Worm (Caenorhabditis elegans) whole organism, late embryonic: Measurements from ENCODE around the gene pcp-1.

Experiments
- C08G9.2 ChIP-seq: sonication (generic microtip); optimal IDR thresholded peaks from 2 replicates; lab custom pipeline; 2016; ENCODE audit warnings: mild to moderate bottlenecking, missing genetic modification characterization, moderate library complexity, missing compliant biosample characterization
- C38D4.7 ChIP-seq: fragments of 200-800 bp; sonication (Bioruptor generic); optimal IDR thresholded peaks from 2 replicates; lab custom pipeline; 2018; ENCODE audit warnings: mild to moderate bottlenecking, missing genetic modification characterization, moderate library complexity, missing compliant biosample characterization
- F13H6.1 ChIP-seq: sonication (generic microtip); optimal IDR thresholded peaks from 2 replicates; lab custom pipeline; 2016; ENCODE audit warnings: missing genetic modification characterization, missing compliant biosample characterization
- T23F11.4 ChIP-seq: fragments of 200-800 bp; sonication (Bioruptor generic); optimal IDR thresholded peaks from 2 replicates; lab custom pipeline; 2018; ENCODE audit warnings: mild to moderate bottlenecking, missing genetic modification characterization, missing compliant biosample characterization
- Y22D7AL.16 ChIP-seq: sonication (generic microtip); optimal IDR thresholded peaks from 2 replicates; lab custom pipeline; 2016; ENCODE audit warnings: missing genetic modification characterization, missing compliant biosample characterization
- ahr-1 ChIP-seq: sonication (generic microtip); optimal IDR thresholded peaks from 2 replicates; lab custom pipeline; 2016; ENCODE audit warnings: missing genetic modification characterization, missing compliant biosample characterization
- ceh-18 ChIP-seq: sonication (generic microtip); optimal IDR thresholded peaks from 2 replicates; lab custom pipeline; 2016; ENCODE audit warnings: missing genetic modification characterization, missing compliant biosample characterization
- ceh-30 ChIP-seq: fragments of 150-350 bp; optimal IDR thresholded peaks from 2 replicates; lab custom pipeline; 2014; ENCODE audit warnings: missing biosample characterization, missing genetic modification characterization
- ceh-31 ChIP-seq: sonication (generic microtip); optimal IDR thresholded peaks from 2 replicates; lab custom pipeline; 2016; ENCODE audit warnings: missing genetic modification characterization, missing compliant biosample characterization
- ceh-34 ChIP-seq: sonication (generic microtip); optimal IDR thresholded peaks from 2 replicates; lab custom pipeline; 2016; ENCODE audit warnings: mild to moderate bottlenecking, missing genetic modification characterization, missing compliant biosample characterization
- ceh-45 ChIP-seq: fragments of 200-800 bp; sonication (Bioruptor generic); IDR thresholded peaks from 2 replicates; pipeline ENCODE4 v1.3.6; 2022; ENCODE audit warnings: missing genetic modification reagents, missing genetic modification characterization, missing compliant biosample characterization
- ceh-48 ChIP-seq: sonication (generic microtip); optimal IDR thresholded peaks from 2 replicates; lab custom pipeline; 2016; ENCODE audit warnings: missing genetic modification characterization, inconsistent platforms, missing compliant biosample characterization
- elt-2 ChIP-seq: sonication (generic microtip); optimal IDR thresholded peaks from 2 replicates; lab custom pipeline; 2016; ENCODE audit warnings: missing genetic modification reagents, missing genetic modification characterization, missing compliant biosample characterization
- elt-4 ChIP-seq: sonication (generic microtip); optimal IDR thresholded peaks from 2 replicates; lab custom pipeline; 2016; ENCODE audit warnings: missing genetic modification characterization, missing compliant biosample characterization
- ets-4 ChIP-seq: sonication (generic microtip); optimal IDR thresholded peaks from 2 replicates; lab custom pipeline; 2016; ENCODE audit warnings: missing genetic modification characterization, missing compliant biosample characterization
- eyg-1 ChIP-seq: sonication (generic microtip); optimal IDR thresholded peaks from 2 replicates; lab custom pipeline; 2016; ENCODE audit warnings: missing genotype, missing genetic modification characterization, missing compliant biosample characterization
- fax-1 ChIP-seq: sonication (generic microtip); optimal IDR thresholded peaks from 2 replicates; lab custom pipeline; 2016; ENCODE audit warnings: missing genotype, missing genetic modification characterization, missing compliant biosample characterization
- fkh-10 ChIP-seq: fragments of 150-350 bp; optimal IDR thresholded peaks from 2 replicates; lab custom pipeline; 2014; ENCODE audit warnings: missing biosample characterization, missing genetic modification reagents, missing genetic modification characterization
- hlh-13 ChIP-seq: fragments of 200-800 bp; sonication (Bioruptor generic); optimal IDR thresholded peaks from 2 replicates; lab custom pipeline; 2018; ENCODE audit warnings: mild to moderate bottlenecking, missing genetic modification characterization, missing compliant biosample characterization
- hlh-30 ChIP-seq: sonication (generic microtip); optimal IDR thresholded peaks from 2 replicates; lab custom pipeline; 2017; ENCODE audit warnings: antibody characterized with exemption, missing genetic modification characterization, missing compliant biosample characterization; ENCODE audit not compliant: insufficient read depth
- hlh-6 ChIP-seq: sonication (generic microtip); optimal IDR thresholded peaks from 2 replicates; lab custom pipeline; 2016; ENCODE audit warnings: missing genotype, missing genetic modification characterization, missing compliant biosample characterization
- lim-6 ChIP-seq: sonication (generic microtip); optimal IDR thresholded peaks from 2 replicates; lab custom pipeline; 2016; ENCODE audit warnings: missing genetic modification characterization, missing compliant biosample characterization
- madf-2 ChIP-seq: sonication (generic microtip); optimal IDR thresholded peaks from 2 replicates; lab custom pipeline; 2017; ENCODE audit warnings: missing genetic modification characterization, missing compliant biosample characterization
- mec-3 ChIP-seq: sonication (generic microtip); optimal IDR thresholded peaks from 2 replicates; lab custom pipeline; 2016; ENCODE audit warnings: borderline replicate concordance, missing genetic modification characterization, missing compliant biosample characterization
- nfya-1 ChIP-seq: sonication (generic microtip); optimal IDR thresholded peaks from 2 replicates; lab custom pipeline; 2017; ENCODE audit warnings: missing genetic modification characterization, mild to moderate bottlenecking, missing compliant biosample characterization, antibody characterized with exemption, moderate library complexity
- pag-3 ChIP-seq: sonication (generic microtip); optimal IDR thresholded peaks from 2 replicates; lab custom pipeline; 2016; ENCODE audit warnings: missing compliant biosample characterization, missing genetic modification characterization, borderline replicate concordance
- pax-1 ChIP-seq: fragments of 150-350 bp; optimal IDR thresholded peaks from 2 replicates; lab custom pipeline; 2014; ENCODE audit warnings: missing biosample characterization, missing genetic modification characterization
- pha-4 ChIP-seq: fragments of 150-350 bp; optimal IDR thresholded peaks from 2 replicates; lab custom pipeline; 2018; ENCODE audit warnings: missing biosample characterization, missing genetic modification reagents, missing genetic modification characterization
- pqm-1 ChIP-seq: sonication (generic microtip); optimal IDR thresholded peaks from 2 replicates; lab custom pipeline; 2016; ENCODE audit warnings: missing genetic modification characterization, missing compliant biosample characterization
- sdc-2 ChIP-seq: sonication (generic microtip); optimal IDR thresholded peaks from 2 replicates; lab custom pipeline; 2016; ENCODE audit warnings: missing genotype, missing genetic modification characterization, missing compliant biosample characterization
- sox-2 ChIP-seq: fragments of 200-800 bp; sonication (Bioruptor generic); IDR thresholded peaks from 2 replicates; pipeline ENCODE4 v1.3.6; 2022; ENCODE audit warnings: missing genetic modification reagents, missing genetic modification characterization, missing compliant biosample characterization
- sox-4 ChIP-seq: sonication (generic microtip); optimal IDR thresholded peaks from 2 replicates; lab custom pipeline; 2017; ENCODE audit warnings: mild to moderate bottlenecking, missing genetic modification characterization, inconsistent platforms, missing compliant biosample characterization
- unc-3 ChIP-seq, 2 experiments: fragments of 200-800 bp in 1 of 2; sonication (Bioruptor generic) in 1 of 2; sonication (generic microtip) in 1 of 2; conservative IDR thresholded peaks in 1 of 2; optimal IDR thresholded peaks in 1 of 2; 2 replicates each; pipeline versions ENCODE4 v1.3.6 to Lab custom; 2016 to 2022; ENCODE audit warnings: missing compliant biosample characterization in 2 of 2, missing genetic modification characterization in 2 of 2, missing genetic modification reagents in 1 of 2
- unc-42 ChIP-seq: sonication (generic microtip); optimal IDR thresholded peaks from 2 replicates; lab custom pipeline; 2016; ENCODE audit warnings: missing genotype, missing genetic modification characterization, missing compliant biosample characterization
- unc-55 ChIP-seq: sonication (generic microtip); optimal IDR thresholded peaks from 2 replicates; lab custom pipeline; 2017; ENCODE audit warnings: missing biosample characterization, missing genetic modification reagents, missing genetic modification characterization
- zip-5 ChIP-seq: sonication (generic microtip); optimal IDR thresholded peaks from 2 replicates; lab custom pipeline; 2016; ENCODE audit warnings: missing genetic modification characterization, missing compliant biosample characterization

Gene pcp-1

DNA sequence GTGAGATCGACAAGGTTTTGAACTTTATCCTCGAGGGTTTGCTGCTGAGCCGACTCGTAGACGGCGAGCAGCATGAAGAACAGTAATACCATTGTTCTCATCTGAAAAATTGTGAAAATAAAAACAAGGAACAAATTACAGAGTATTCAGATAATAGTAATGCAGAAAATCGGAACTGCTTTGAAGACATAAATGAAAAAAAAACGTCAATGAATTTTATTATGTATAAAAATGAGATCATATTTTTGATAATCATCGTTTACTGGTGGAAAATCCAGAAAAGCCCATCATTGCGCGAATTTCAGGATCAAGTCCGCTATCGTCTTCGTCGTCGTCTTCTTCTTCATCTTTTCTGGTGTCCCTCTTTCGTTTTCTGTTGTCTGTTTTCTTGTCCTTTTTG lies 10.3 kb downstream of the pcp-1 start, which contains the start of gene ZK686.3:
ZK686.3 (minus strand) TSS at position 101 of the 400 bp plus-strand sequence.
- TF ChIP-seq ceh-45 (no peak), unc-3 (GFP tag; conservative IDR thresholded peaks at IDR 0.05; lab: Robert Waterston, UW) (no peak), unc-3 (tag; optimal IDR thresholded peaks at IDR 0.05; lab: Kevin White, UChicago) (no peak), pag-3 (tag; lab: Kevin White, UChicago) (no peak), ets-4 (tag; lab: Kevin White, UChicago) (no peak), hlh-13 (GFP tag; lab: Kevin White, UChicago) (no peak), pax-1 (tag; lab: Kevin White, UChicago) (no peak), ceh-34 (tag; lab: Kevin White, UChicago) (no peak)

ce11 chrIII:7769965-7770364 lies 11.3 kb downstream of the pcp-1 start, which contains the start of gene snu-23:
Gene snu-23 (minus strand): TSS chrIII:7770120.
- TF ChIP-seq sox-2 (GFP tag; lab: Robert Waterston, UW) = no peak
- TF ChIP-seq ceh-48 (tag; lab: Kevin White, UChicago) = no peak
- no peak for TF ChIP-seq sox-4 (tag; lab: Kevin White, UChicago)
- no peak for TF ChIP-seq elt-4
- no peak for TF ChIP-seq madf-2 (tag; lab: Kevin White, UChicago)
- no peak for TF ChIP-seq mec-3
- no peak for TF ChIP-seq pax-1 (tag; lab: Kevin White, UChicago)
- TF ChIP-seq hlh-6 = no peak
- TF ChIP-seq C08G9.2 (tag; lab: Kevin White, UChicago) = no peak
- no peak for TF ChIP-seq sdc-2 (tag; lab: Kevin White, UChicago)
- no peak for TF ChIP-seq fkh-10 (GFP tag; lab: Kevin White, UChicago)
- TF ChIP-seq elt-2 (tag; lab: Kevin White, UChicago) = no peak
- no peak for TF ChIP-seq ceh-45
- TF ChIP-seq ceh-18 (tag; lab: Kevin White, UChicago) = no peak
- no peak for TF ChIP-seq pqm-1 (tag; lab: Kevin White, UChicago)

- TF ChIP-seq nfya-1 (tag; lab: Kevin White, UChicago) = peak; percentile 32
These were observed 12.3 kb downstream of the pcp-1 start for ce11 chrIII:7770986-7771385.

ce11 chrIII:7772901-7773300 lies 14.2 kb downstream of the pcp-1 start, which contains the start of the genes ZK686.6 and ZK686.1:
Gene ZK686.6 (minus strand): TSS chrIII:7773001.
Gene ZK686.1 (plus strand): TSS chrIII:7773134.
- no peak for TF ChIP-seq unc-55 (GFP tag; lab: Kevin White, UChicago)
- no peak for TF ChIP-seq hlh-30 (tag; lab: Kevin White, UChicago)
- no peak for TF ChIP-seq eyg-1
- TF ChIP-seq ceh-30 = no peak
- TF ChIP-seq pha-4 (tag; lab: Kevin White, UChicago) = no peak
- TF ChIP-seq F13H6.1 (tag; lab: Kevin White, UChicago) = no peak
- no peak for TF ChIP-seq lim-6 (tag; lab: Kevin White, UChicago)
- no peak for TF ChIP-seq T23F11.4 (GFP tag; lab: Kevin White, UChicago)
- TF ChIP-seq ceh-31 (tag; lab: Kevin White, UChicago) = no peak
- TF ChIP-seq Y22D7AL.16 (tag; lab: Kevin White, UChicago) = no peak
- TF ChIP-seq, all 69 proteins: peak for 0

ce11 chrIII:7773791-7774190 lies 15.1 kb downstream of the pcp-1 start:
- TF ChIP-seq pqm-1 (tag; lab: Kevin White, UChicago) = no peak
- TF ChIP-seq lim-6 (tag; lab: Kevin White, UChicago) = no peak
- no peak for TF ChIP-seq fax-1
- TF ChIP-seq nfya-1 (tag; lab: Kevin White, UChicago) = no peak
- no peak for TF ChIP-seq unc-42 (tag; lab: Kevin White, UChicago)
- no peak for TF ChIP-seq pag-3 (tag; lab: Kevin White, UChicago)
- TF ChIP-seq elt-4 = no peak
- no peak for TF ChIP-seq zip-5 (tag; lab: Kevin White, UChicago)
- no peak for TF ChIP-seq sdc-2 (tag; lab: Kevin White, UChicago)
- TF ChIP-seq ahr-1 (tag; lab: Kevin White, UChicago) = no peak
- TF ChIP-seq C38D4.7 (GFP tag; lab: Kevin White, UChicago) = no peak
